Fruit fly (Drosophila melanogaster): ENCODE results near the gene Fkbp39.

Gene Fkbp39

DNA sequence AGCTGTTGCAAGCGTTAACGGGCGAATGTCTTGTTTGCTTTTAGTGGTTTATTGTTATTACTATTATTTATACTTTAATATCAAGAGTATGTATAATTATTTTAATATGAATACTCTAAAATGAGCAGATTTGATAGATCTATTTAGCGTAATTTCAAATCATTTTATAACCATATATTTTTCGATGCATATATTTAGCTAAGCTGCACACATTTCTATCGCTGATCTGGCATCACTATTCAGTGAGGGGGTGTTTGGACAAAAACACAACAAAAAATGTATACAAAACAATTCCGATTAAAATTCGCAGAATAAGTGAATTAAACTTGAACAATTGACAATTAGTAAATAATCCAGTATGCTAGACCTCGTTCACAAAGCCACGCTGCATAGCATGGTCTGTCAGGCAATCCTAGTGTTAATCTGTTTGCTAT lies 18.1 kb upstream of the Fkbp39 start, which contains the start of the genes Trs33 and Tmtc4 (continued):
- TF ChIP-seq sc (optimal IDR thresholded peaks at IDR 0.05) (no peak), sc (GFP tag; optimal IDR thresholded peaks at IDR 0.05) (no peak), inv (GFP tag; IDR thresholded peaks at IDR 0.05; ENCODE audit: partially characterized antibody) (no peak), gro (GFP tag; optimal IDR thresholded peaks at IDR 0.05) (no peak), HLHmδ (GFP tag; optimal IDR thresholded peaks at IDR 0.05) (no peak), CG7963 (GFP tag; IDR thresholded peaks at IDR 0.05; ENCODE audit: partially characterized antibody) (no peak), Oaz (GFP tag; IDR thresholded peaks at IDR 0.05) (no peak), CG33213 (GFP tag; optimal IDR thresholded peaks at IDR 0.05) (no peak), Dbx (GFP tag; IDR thresholded peaks at IDR 0.05) (no peak), CG12104 (GFP tag; optimal IDR thresholded peaks at IDR 0.05) (peak; percentile 21), CG5953 (GFP tag; IDR thresholded peaks at IDR 0.05) (no peak), CG8478 (optimal IDR thresholded peaks at IDR 0.05) (no peak), CG4617 (GFP tag; optimal IDR thresholded peaks at IDR 0.05; ENCODE audit: borderline replicate concordance) (peak; percentile 72), CG4404 (GFP tag; IDR thresholded peaks at IDR 0.05) (no peak), C15 (GFP tag; IDR thresholded peaks at IDR 0.05) (no peak), fu2 (GFP tag; optimal IDR thresholded peaks at IDR 0.05) (no peak), ken (GFP tag; IDR thresholded peaks at IDR 0.05) (no peak), vnd (GFP tag; IDR thresholded peaks at IDR 0.05; ENCODE audit: partially characterized antibody) (no peak), ro (GFP tag; IDR thresholded peaks at IDR 0.05) (no peak), hb (GFP tag; IDR thresholded peaks at IDR 0.05; ENCODE audit: partially characterized antibody) (no peak), CG2889 (GFP tag; IDR thresholded peaks at IDR 0.05) (no peak), CG15601 (tag; optimal IDR thresholded peaks at IDR 0.05) (peak; percentile 31), Vsx1 (GFP tag; optimal IDR thresholded peaks at IDR 0.05) (no peak), CG34224 (GFP tag; IDR thresholded peaks at IDR 0.05; ENCODE audit: partially characterized antibody) (no peak), bcd (GFP tag; optimal IDR thresholded peaks at IDR 0.05) (peak; percentile 26), mam (GFP tag; optimal IDR thresholded peaks at IDR 0.05) (no peak), Chrac-16 (GFP tag; optimal IDR thresholded peaks at IDR 0.05) (peak; percentile 1), sens-2 (GFP tag; IDR thresholded peaks at IDR 0.05) (no peak), sna (GFP tag; IDR thresholded peaks at IDR 0.05; ENCODE audit: partially characterized antibody) (no peak), gcm (GFP tag; optimal IDR thresholded peaks at IDR 0.05) (peak; percentile 48), ewg (GFP tag; optimal IDR thresholded peaks at IDR 0.05) (no peak), CG3995 (GFP tag; optimal IDR thresholded peaks at IDR 0.05) (no peak), CG7987 (GFP tag; optimal IDR thresholded peaks at IDR 0.05) (no peak), zf30C (GFP tag; optimal IDR thresholded peaks at IDR 0.05) (peak; percentile 35), CG2712 (tag; optimal IDR thresholded peaks at IDR 0.05) (peak; percentile 66), pzg (GFP tag; optimal IDR thresholded peaks at IDR 0.05) (peak; percentile 37), CG1233 (GFP tag; optimal IDR thresholded peaks at IDR 0.05) (no peak), TFAM (GFP tag; optimal IDR thresholded peaks at IDR 0.05) (no peak), lmd (GFP tag; IDR thresholded peaks at IDR 0.05) (no peak), CG11247 (GFP tag; IDR thresholded peaks at IDR 0.05) (peak; percentile 31; the same call in 1 of the 2 replicates), CG14710 (tag; optimal IDR thresholded peaks at IDR 0.05) (peak; percentile 62), maf-S (GFP tag; optimal IDR thresholded peaks at IDR 0.05) (no peak), aop (GFP tag; IDR thresholded peaks at IDR 0.05) (no peak), Nf-YB (GFP tag; optimal IDR thresholded peaks at IDR 0.05) (no peak), CG8388 (GFP tag; optimal IDR thresholded peaks at IDR 0.05) (peak; percentile 35), CG11504 (tag; optimal IDR thresholded peaks at IDR 0.05) (no peak), CHES-1-like (GFP tag; optimal IDR thresholded peaks at IDR 0.05) (no peak), CG3065 (GFP tag; optimal IDR thresholded peaks at IDR 0.05) (no peak), Hmx (GFP tag; optimal IDR thresholded peaks at IDR 0.05) (no peak), trem (tag; optimal IDR thresholded peaks at IDR 0.05) (peak; percentile 76), CG17829 (tag; optimal IDR thresholded peaks at IDR 0.05) (peak; percentile 65), eyg (GFP tag; optimal IDR thresholded peaks at IDR 0.05) (no peak)

All from whole organism, embryonic.